Fruit fly (Drosophila melanogaster) whole organism, embryonic: Measurements from ENCODE around the gene Rbm13.

Experiments
- Blimp-1 ChIP-seq: fragments of 200-800 bp; sonication (Bioruptor generic); optimal IDR thresholded peaks from 3 replicates; lab custom pipeline; 2018; ENCODE audit warnings: missing biosample characterization, missing genetic modification characterization, mild to moderate bottlenecking, moderate library complexity, missing genetic modification reagents
- CG10366 ChIP-seq: fragments of 200-800 bp; sonication (Bioruptor generic); IDR thresholded peaks from 2 replicates; pipeline ENCODE4 v1.3.6; 2022; ENCODE audit warnings: missing biosample characterization, missing genetic modification characterization
- CG10431 ChIP-seq: fragments of 200-800 bp; sonication (Bioruptor generic); optimal IDR thresholded peaks from 3 replicates; lab custom pipeline; 2018; ENCODE audit warnings: missing biosample characterization, mild to moderate bottlenecking, missing genetic modification characterization
- HLH4C ChIP-seq: fragments of 200-800 bp; sonication (Bioruptor generic); IDR thresholded peaks from 3 replicates; pipeline ENCODE4 v1.3.6; 2022; ENCODE audit warnings: missing biosample characterization, missing genetic modification characterization; ENCODE audit not compliant: partially characterized antibody
- Side ChIP-seq: fragments of 200-800 bp; sonication (Bioruptor generic); optimal IDR thresholded peaks from 2 replicates; lab custom pipeline; 2016; ENCODE audit warnings: missing biosample characterization, missing genetic modification characterization
- kni ChIP-seq: fragments of 200-800 bp; sonication (Bioruptor generic); optimal IDR thresholded peaks from 3 replicates; lab custom pipeline; 2017; ENCODE audit warnings: mild to moderate bottlenecking, missing biosample characterization, missing genetic modification reagents, missing genetic modification characterization
- pb ChIP-seq: fragments of 200-800 bp; sonication (Bioruptor generic); optimal IDR thresholded peaks from 3 replicates; lab custom pipeline; 2016; ENCODE audit warnings: missing biosample characterization, missing genetic modification characterization
- wor ChIP-seq: fragments of 200-800 bp; sonication (Bioruptor generic); IDR thresholded peaks from 2 replicates; pipeline ENCODE4 v1.3.6; 2022; ENCODE audit warnings: missing biosample characterization, missing genetic modification characterization

dm6 chrX:8924778-8925177 lies 23.3 kb downstream of the Rbm13 start:
- TF ChIP-seq Blimp-1 (GFP tag; lab: Kevin White, UChicago) (no peak), kni (no peak), wor (GFP tag; lab: Robert Waterston, UW) (no peak), pb (no peak), Side (GFP tag; lab: Kevin White, UChicago) (no peak), CG10366 (no peak), HLH4C (GFP tag; lab: Robert Waterston, UW) (no peak), CG10431 (GFP tag; lab: Kevin White, UChicago) (no peak)
